Worm (Caenorhabditis elegans) whole organism, midembryonic: ENCODE data around the gene akt-1.

ENCODE experiments used
- T22C8.4 ChIP-seq: fragments of 200-800 bp; sonication (Bioruptor generic); IDR thresholded peaks from 2 replicates; pipeline ENCODE4 v1.3.6; 2022; ENCODE audit warnings: missing genetic modification characterization, missing compliant biosample characterization
- flt-1 ChIP-seq: fragments of 200-800 bp; sonication (Bioruptor generic); IDR thresholded peaks from 2 replicates; pipeline ENCODE4 v1.3.6; 2022; ENCODE audit warnings: missing genetic modification characterization, missing compliant biosample characterization

ce11 chrV:10297099-10297498 lies 48.4 kb downstream of the akt-1 start, which contains the start of gene B0024.4:
- TF ChIP-seq T22C8.4 (no peak), flt-1 (no peak)
